Worm (Caenorhabditis elegans): Measurements from ENCODE around the gene srd-56.

ce11 chrII:7204951-7205350 is 1.9 kb upstream of the srd-56 start, which contains the start of gene srd-58:
- no peak for TF ChIP-seq ztf-11 (tag; optimal IDR thresholded peaks at IDR 0.05)
- no peak for TF ChIP-seq nhr-76 (tag; optimal IDR thresholded peaks at IDR 0.05)
- no peak for TF ChIP-seq cnd-1 (tag; optimal IDR thresholded peaks at IDR 0.05)
- TF ChIP-seq elt-1 (tag; optimal IDR thresholded peaks at IDR 0.05; ENCODE audit: borderline replicate concordance, insufficient read depth) = no peak
- no peak for TF ChIP-seq bed-3 (GFP tag; optimal IDR thresholded peaks at IDR 0.05)
- no peak for TF ChIP-seq unc-62 (GFP tag; optimal IDR thresholded peaks at IDR 0.05)
- no peak for TF ChIP-seq lin-13 (tag; optimal IDR thresholded peaks at IDR 0.05)
- TF ChIP-seq snpc-4 (tag; optimal IDR thresholded peaks at IDR 0.05) = no peak
- TF ChIP-seq mab-5 (tag; optimal IDR thresholded peaks at IDR 0.05) = no peak
- no peak for TF ChIP-seq unc-39 (tag; optimal IDR thresholded peaks at IDR 0.05)
- TF ChIP-seq lsy-2 (tag; optimal IDR thresholded peaks at IDR 0.05) = no peak
- no peak for TF ChIP-seq M03D4.4 (tag; optimal IDR thresholded peaks at IDR 0.05)
- no peak for TF ChIP-seq nhr-28 (tag; optimal IDR thresholded peaks at IDR 0.05)

Measured in whole organism, mixed stage, embryonic.